Worm (Caenorhabditis elegans) whole organism, L1 larva: ENCODE measurements around the gene F07H5.13.

Source experiments
- C04F5.9 ChIP-seq: sonication (generic microtip); optimal IDR thresholded peaks from 2 replicates; lab custom pipeline; 2016; ENCODE audit warnings: missing genetic modification characterization, missing compliant biosample characterization
- C34B4.2 ChIP-seq: sonication (generic microtip); optimal IDR thresholded peaks from 2 replicates; lab custom pipeline; 2017; ENCODE audit warnings: mild to moderate bottlenecking, missing genetic modification characterization, missing compliant biosample characterization
- F16B12.6 ChIP-seq: fragments of 150-350 bp; optimal IDR thresholded peaks from 2 replicates; lab custom pipeline; 2014; ENCODE audit warnings: missing biosample characterization, missing genetic modification characterization
- Y116A8C.19 ChIP-seq: sonication (generic microtip); optimal IDR thresholded peaks from 2 replicates; lab custom pipeline; 2016; ENCODE audit warnings: missing compliant biosample characterization, missing genetic modification characterization, borderline replicate concordance
- aly-2 ChIP-seq: fragments of 150-350 bp; optimal IDR thresholded peaks from 2 replicates; lab custom pipeline; 2014; ENCODE audit warnings: missing biosample characterization, missing genetic modification characterization
- ama-1 ChIP-seq: fragments of 150-350 bp; optimal IDR thresholded peaks from 2 replicates; lab custom pipeline; 2014
- blmp-1 ChIP-seq: fragments of 150-350 bp; optimal IDR thresholded peaks from 2 replicates; lab custom pipeline; 2014; ENCODE audit warnings: missing biosample characterization, missing genetic modification characterization
- ceh-82 ChIP-seq, 3 experiments: fragments of 150-350 bp in 1 of 3; sonication (generic microtip) in 2 of 3; optimal IDR thresholded peaks; 2 replicates each; lab custom pipeline; 2014 to 2017; ENCODE audit warnings: missing biosample characterization in 3 of 3, missing genetic modification characterization in 3 of 3
- ceh-88 ChIP-seq: fragments of 200-800 bp; sonication (Bioruptor generic); IDR thresholded peaks from 2 replicates; pipeline ENCODE4 v1.3.6; 2022; ENCODE audit warnings: missing genetic modification characterization, missing compliant biosample characterization
- ces-1 ChIP-seq: fragments of 150-350 bp; optimal IDR thresholded peaks from 2 replicates; lab custom pipeline; 2014; ENCODE audit warnings: missing biosample characterization, missing genetic modification reagents, missing genetic modification characterization
- dpl-1 ChIP-seq, 3 experiments: fragments of 150-350 bp in 2 of 3; sonication (generic microtip) in 1 of 3; optimal IDR thresholded peaks; 2 replicates each; lab custom pipeline; 2014 to 2017; ENCODE audit warnings: missing biosample characterization in 3 of 3, missing genetic modification characterization in 3 of 3, missing genetic modification reagents in 3 of 3
- dsc-1 ChIP-seq: sonication (generic microtip); optimal IDR thresholded peaks from 2 replicates; lab custom pipeline; 2016; ENCODE audit warnings: mild to moderate bottlenecking, missing genetic modification characterization, missing compliant biosample characterization
- efl-1 ChIP-seq, 4 experiments: fragments of 150-350 bp; optimal IDR thresholded peaks in 3 of 4; peaks in 1 of 4; 1 replicate in 1 of 4; 2 replicates in 3 of 4; lab custom pipeline; 2014; ENCODE audit warnings: missing biosample characterization in 2 of 4, missing genetic modification characterization in 2 of 4, missing genetic modification reagents in 2 of 4
- efl-3 ChIP-seq: fragments of 200-800 bp; sonication (Bioruptor generic); optimal IDR thresholded peaks from 2 replicates; lab custom pipeline; 2018; ENCODE audit warnings: mild to moderate bottlenecking, missing genetic modification characterization, missing compliant biosample characterization
- egl-13 ChIP-seq: sonication (generic microtip); optimal IDR thresholded peaks from 2 replicates; lab custom pipeline; 2016; ENCODE audit warnings: missing genotype, missing genetic modification reagents, missing genetic modification characterization, missing compliant biosample characterization
- elt-2 ChIP-seq: sonication (generic microtip); optimal IDR thresholded peaks from 2 replicates; lab custom pipeline; 2016; ENCODE audit warnings: missing genetic modification characterization, mild to moderate bottlenecking, inconsistent platforms, missing compliant biosample characterization, missing genetic modification reagents
- ets-5 ChIP-seq: fragments of 200-800 bp; sonication (Bioruptor generic); IDR thresholded peaks from 2 replicates; pipeline ENCODE4 v1.3.6; 2022; ENCODE audit warnings: missing genetic modification characterization, missing compliant biosample characterization
- fkh-10 ChIP-seq: sonication (generic microtip); optimal IDR thresholded peaks from 2 replicates; lab custom pipeline; 2017; ENCODE audit warnings: missing biosample characterization, missing genetic modification reagents, missing genetic modification characterization
- fkh-8 ChIP-seq: sonication (generic microtip); optimal IDR thresholded peaks from 2 replicates; lab custom pipeline; 2016; ENCODE audit warnings: mild to moderate bottlenecking, missing genetic modification characterization, missing compliant biosample characterization
- hlh-17 ChIP-seq: fragments of 200-800 bp; sonication (Bioruptor generic); optimal IDR thresholded peaks from 2 replicates; lab custom pipeline; 2018; ENCODE audit warnings: missing genetic modification characterization, mild to moderate bottlenecking, missing compliant biosample characterization, moderate library complexity, borderline replicate concordance
- hlh-4 ChIP-seq: sonication (generic microtip); optimal IDR thresholded peaks from 2 replicates; lab custom pipeline; 2016; ENCODE audit warnings: mild to moderate bottlenecking, missing genetic modification characterization, missing compliant biosample characterization
- isw-1 ChIP-seq: fragments of 200-800 bp; sonication (Bioruptor generic); IDR thresholded peaks from 2 replicates; pipeline ENCODE4 v1.3.6; 2022; ENCODE audit warnings: missing genetic modification characterization, missing compliant biosample characterization
- jun-1 ChIP-seq: fragments of 150-350 bp; optimal IDR thresholded peaks from 2 replicates; lab custom pipeline; 2014; ENCODE audit warnings: missing biosample characterization, missing genetic modification reagents, missing genetic modification characterization
- lin-14 ChIP-seq: fragments of 200-800 bp; sonication (Bioruptor generic); optimal IDR thresholded peaks from 2 replicates; lab custom pipeline; 2018; ENCODE audit warnings: mild to moderate bottlenecking, missing genetic modification characterization, moderate library complexity, missing compliant biosample characterization
- lin-15B ChIP-seq: fragments of 150-350 bp; sonication (generic microtip); optimal IDR thresholded peaks from 3 replicates; lab custom pipeline; 2014; ENCODE audit warnings: missing biosample characterization, missing genetic modification characterization
- lin-35 ChIP-seq, 2 experiments: fragments of 150-350 bp; optimal IDR thresholded peaks; 2 replicates each; lab custom pipeline; 2014; ENCODE audit warnings: missing biosample characterization in 2 of 2, missing genetic modification characterization in 2 of 2, missing genetic modification reagents in 2 of 2
- lin-39 ChIP-seq: fragments of 150-350 bp; optimal IDR thresholded peaks from 2 replicates; lab custom pipeline; 2014; ENCODE audit warnings: missing biosample characterization, missing genetic modification reagents, missing genetic modification characterization
- lir-3 ChIP-seq: sonication (generic microtip); optimal IDR thresholded peaks from 2 replicates; lab custom pipeline; 2016; ENCODE audit warnings: mild to moderate bottlenecking, missing genetic modification characterization, moderate library complexity, missing compliant biosample characterization; ENCODE audit not compliant: poor library complexity
- mab-9 ChIP-seq: fragments of 200-800 bp; sonication (Bioruptor generic); IDR thresholded peaks from 2 replicates; pipeline ENCODE4 v1.3.6; 2022; ENCODE audit warnings: missing genetic modification reagents, missing genetic modification characterization, missing compliant biosample characterization
- mef-2 ChIP-seq: fragments of 150-350 bp; optimal IDR thresholded peaks from 2 replicates; lab custom pipeline; 2014; ENCODE audit warnings: missing biosample characterization, missing genetic modification characterization
- mep-1 ChIP-seq: fragments of 150-350 bp; optimal IDR thresholded peaks from 2 replicates; lab custom pipeline; 2014; ENCODE audit warnings: missing biosample characterization, missing genetic modification characterization
- nhr-11 ChIP-seq: fragments of 150-350 bp; optimal IDR thresholded peaks from 2 replicates; lab custom pipeline; 2014; ENCODE audit warnings: missing biosample characterization, missing genetic modification characterization
- nhr-20 ChIP-seq: sonication (generic microtip); optimal IDR thresholded peaks from 2 replicates; lab custom pipeline; 2016; ENCODE audit warnings: mild to moderate bottlenecking, missing genetic modification characterization, missing compliant biosample characterization
- nhr-237 ChIP-seq: fragments of 150-350 bp; optimal IDR thresholded peaks from 2 replicates; lab custom pipeline; 2014; ENCODE audit warnings: missing biosample characterization, missing genetic modification characterization
- nhr-47 ChIP-seq: sonication (generic microtip); optimal IDR thresholded peaks from 2 replicates; lab custom pipeline; 2016; ENCODE audit warnings: mild to moderate bottlenecking, missing genetic modification characterization, moderate library complexity, missing compliant biosample characterization
- nhr-71 ChIP-seq: sonication (generic microtip); optimal IDR thresholded peaks from 2 replicates; lab custom pipeline; 2016; ENCODE audit warnings: mild to moderate bottlenecking, missing genetic modification characterization, moderate library complexity, missing compliant biosample characterization
- nhr-84 ChIP-seq: sonication (generic microtip); optimal IDR thresholded peaks from 2 replicates; lab custom pipeline; 2017; ENCODE audit warnings: missing biosample characterization, missing genetic modification characterization
- nhr-90 ChIP-seq: sonication (generic microtip); optimal IDR thresholded peaks from 2 replicates; lab custom pipeline; 2016; ENCODE audit warnings: mild to moderate bottlenecking, missing genetic modification characterization, missing compliant biosample characterization; ENCODE audit not compliant: poor library complexity
- pag-3 ChIP-seq: sonication (generic microtip); optimal IDR thresholded peaks from 2 replicates; lab custom pipeline; 2017; ENCODE audit warnings: missing genetic modification characterization, mild to moderate bottlenecking, missing compliant biosample characterization, antibody characterized with exemption, borderline replicate concordance; ENCODE audit not compliant: insufficient read depth
- pax-3 ChIP-seq: fragments of 200-800 bp; sonication (Bioruptor generic); optimal IDR thresholded peaks from 2 replicates; lab custom pipeline; 2018; ENCODE audit warnings: mild to moderate bottlenecking, missing genetic modification characterization, moderate library complexity, missing compliant biosample characterization
- skn-1 ChIP-seq: fragments of 150-350 bp; optimal IDR thresholded peaks from 2 replicates; lab custom pipeline; 2014; ENCODE audit warnings: missing biosample characterization, missing genetic modification characterization
- snpc-4 ChIP-seq: fragments of 150-350 bp; optimal IDR thresholded peaks from 2 replicates; lab custom pipeline; 2014; ENCODE audit warnings: missing biosample characterization, missing genetic modification characterization
- snu-23 ChIP-seq: sonication (generic microtip); optimal IDR thresholded peaks from 2 replicates; lab custom pipeline; 2016; ENCODE audit warnings: missing genetic modification characterization, missing compliant biosample characterization
- sox-4 ChIP-seq: sonication (generic microtip); optimal IDR thresholded peaks from 2 replicates; lab custom pipeline; 2016; ENCODE audit warnings: missing genetic modification characterization, missing compliant biosample characterization
- sptf-1 ChIP-seq: fragments of 150-350 bp; optimal IDR thresholded peaks from 2 replicates; lab custom pipeline; 2014; ENCODE audit warnings: missing biosample characterization, missing genetic modification characterization
- sup-37 ChIP-seq: fragments of 200-800 bp; sonication (Bioruptor generic); optimal IDR thresholded peaks from 2 replicates; lab custom pipeline; 2018; ENCODE audit warnings: mild to moderate bottlenecking, missing genetic modification characterization, missing compliant biosample characterization
- tlp-1 ChIP-seq: fragments of 150-350 bp; optimal IDR thresholded peaks from 2 replicates; lab custom pipeline; 2014; ENCODE audit warnings: missing biosample characterization, missing genetic modification characterization
- unc-30 ChIP-seq: sonication (generic microtip); optimal IDR thresholded peaks from 2 replicates; lab custom pipeline; 2017; ENCODE audit warnings: missing biosample characterization, missing genetic modification characterization
- unc-86 ChIP-seq: sonication (generic microtip); optimal IDR thresholded peaks from 2 replicates; lab custom pipeline; 2016; ENCODE audit warnings: missing genetic modification characterization, missing compliant biosample characterization
- zag-1 ChIP-seq: fragments of 150-350 bp; optimal IDR thresholded peaks from 2 replicates; lab custom pipeline; 2014; ENCODE audit warnings: missing biosample characterization, missing genetic modification characterization
- zip-4 ChIP-seq: fragments of 200-800 bp; sonication (Bioruptor generic); optimal IDR thresholded peaks from 2 replicates; lab custom pipeline; 2018; ENCODE audit warnings: mild to moderate bottlenecking, missing genetic modification characterization, moderate library complexity, missing compliant biosample characterization
- ztf-11 ChIP-seq, 2 experiments: sonication (generic microtip); optimal IDR thresholded peaks; 2 replicates each; lab custom pipeline; 2016 to 2017; ENCODE audit warnings: missing genetic modification characterization in 2 of 2, missing biosample characterization in 1 of 2, missing compliant biosample characterization in 1 of 2
- ztf-4 ChIP-seq: fragments of 150-350 bp; optimal IDR thresholded peaks from 2 replicates; lab custom pipeline; 2014; ENCODE audit warnings: missing biosample characterization, missing genetic modification characterization

Gene F07H5.13

DNA sequence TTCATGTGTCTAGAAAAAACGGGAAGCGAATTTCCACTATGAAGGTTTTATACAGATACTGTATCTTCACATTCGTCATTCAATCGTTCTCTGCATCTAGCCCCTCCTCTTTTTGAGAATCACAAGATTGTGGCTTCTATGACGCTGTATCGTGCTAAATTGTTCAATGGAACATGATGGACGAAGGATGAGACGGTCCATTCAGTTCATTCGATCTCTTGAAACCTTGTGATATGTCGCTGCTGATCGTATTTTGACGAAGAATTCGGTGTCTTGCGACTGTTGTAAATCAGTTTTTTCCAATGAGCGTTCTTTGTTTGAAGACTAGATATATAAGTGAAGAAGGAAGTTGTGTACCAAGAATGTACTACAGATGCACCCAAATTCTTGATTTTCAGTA, 23.3 kb downstream of the F07H5.13 start:
- TF ChIP-seq fkh-8 (tag; lab: Kevin White, UChicago): no peak
- TF ChIP-seq nhr-237 (tag; lab: Kevin White, UChicago): no peak
- peak in 1 of 2 experiments; percentile 70 for TF ChIP-seq lin-35 (GFP tag; optimal IDR thresholded peaks at IDR 0.05; lab: Kevin White, UChicago)
- peak; percentile 74 for TF ChIP-seq lin-14 (GFP tag; lab: Kevin White, UChicago)
- TF ChIP-seq unc-30 (tag; lab: Kevin White, UChicago): no peak
- no peak for TF ChIP-seq ama-1
- TF ChIP-seq aly-2: no peak
- no peak for TF ChIP-seq C34B4.2 (tag; lab: Kevin White, UChicago)
- TF ChIP-seq mep-1 (tag; lab: Kevin White, UChicago): peak; percentile 13
- TF ChIP-seq hlh-17: no peak
- peak; percentile 86 for TF ChIP-seq blmp-1 (tag; lab: Kevin White, UChicago)
- TF ChIP-seq snu-23 (GFP tag; lab: Kevin White, UChicago): peak; percentile 82
- TF ChIP-seq lin-15B (tag; lab: Kevin White, UChicago): no peak
- peak; percentile 1 to 24 (median 21) for TF ChIP-seq dpl-1 (GFP tag; optimal IDR thresholded peaks at IDR 0.05; lab: Kevin White, UChicago)
- no peak for TF ChIP-seq pax-3
- no peak for TF ChIP-seq ztf-4 (tag; lab: Kevin White, UChicago)
- peak; percentile 74 for TF ChIP-seq nhr-90
- TF ChIP-seq mef-2: no peak
- TF ChIP-seq dsc-1: no peak
- no peak for TF ChIP-seq fkh-10 (GFP tag; lab: Kevin White, UChicago)
- TF ChIP-seq ces-1 (GFP tag; lab: Kevin White, UChicago): no peak
- no peak for TF ChIP-seq efl-3 (GFP tag; lab: Kevin White, UChicago)
- no peak for TF ChIP-seq ceh-88 (GFP tag; lab: Robert Waterston, UW)
- TF ChIP-seq hlh-4 (tag; lab: Kevin White, UChicago): no peak
- no peak for TF ChIP-seq sup-37 (GFP tag; lab: Kevin White, UChicago)
- no peak for TF ChIP-seq zip-4 (GFP tag; lab: Kevin White, UChicago)
- TF ChIP-seq sox-4: no peak
- no peak for TF ChIP-seq tlp-1 (tag; lab: Kevin White, UChicago)
- no peak for TF ChIP-seq pag-3 (tag; lab: Kevin White, UChicago)
- TF ChIP-seq ztf-11 (tag; optimal IDR thresholded peaks at IDR 0.05; lab: Kevin White, UChicago): no peak
- TF ChIP-seq nhr-20 (tag; lab: Kevin White, UChicago): peak; percentile 93
- peak; percentile 89 for TF ChIP-seq nhr-71 (tag; lab: Kevin White, UChicago)
- TF ChIP-seq lir-3 (tag; lab: Kevin White, UChicago): peak; percentile 61
- no peak for TF ChIP-seq nhr-11
- TF ChIP-seq lin-39 (tag; lab: Kevin White, UChicago): no peak
- TF ChIP-seq nhr-47: peak; percentile 51
- no peak for TF ChIP-seq nhr-84 (tag; lab: Kevin White, UChicago)
- no peak for TF ChIP-seq mab-9 (GFP tag; lab: Robert Waterston, UW)
- no peak for TF ChIP-seq sptf-1 (tag; lab: Kevin White, UChicago)
- no peak for TF ChIP-seq F16B12.6 (tag; lab: Kevin White, UChicago)
- no peak for TF ChIP-seq snpc-4 (tag; lab: Kevin White, UChicago)
- TF ChIP-seq skn-1 (tag; lab: Kevin White, UChicago): no peak
- no peak for TF ChIP-seq Y116A8C.19 (tag; lab: Kevin White, UChicago)
- no peak for TF ChIP-seq jun-1
- no peak for TF ChIP-seq isw-1 (GFP tag; lab: Robert Waterston, UW)
- no peak for TF ChIP-seq ets-5 (GFP tag; lab: Robert Waterston, UW)
- no peak for TF ChIP-seq C04F5.9 (tag; lab: Kevin White, UChicago)
- TF ChIP-seq ceh-82 (tag; optimal IDR thresholded peaks at IDR 0.05; lab: Kevin White, UChicago): peak in 1 of 3 experiments; percentile 5
- TF ChIP-seq efl-1 (optimal IDR thresholded peaks at IDR 0.05; lab: Kevin White, UChicago): no peak
- TF ChIP-seq efl-1 (GFP tag; optimal IDR thresholded peaks at IDR 0.05 in 1 of 2; lab: Kevin White, UChicago): no peak
- no peak for TF ChIP-seq elt-2 (tag; lab: Kevin White, UChicago)
- no peak for TF ChIP-seq unc-86 (tag; lab: Kevin White, UChicago)
- no peak for TF ChIP-seq zag-1 (tag; lab: Kevin White, UChicago)
- TF ChIP-seq egl-13 (tag; lab: Kevin White, UChicago): no peak
